Fruit fly (Drosophila melanogaster) whole organism, embryonic: ENCODE data around the gene CG15888.
A peak's percentile ranks its signal among the peaks of the same experiment; 100 is the strongest.

Experiments used
- CG11085 ChIP-seq: fragments of 200-800 bp; sonication (Bioruptor generic); IDR thresholded peaks from 2 replicates; pipeline ENCODE4 v1.3.6; 2022; ENCODE audit warnings: missing biosample characterization, missing genetic modification characterization
- CG12236 ChIP-seq: fragments of 200-800 bp; sonication (Bioruptor generic); optimal IDR thresholded peaks from 2 replicates; lab custom pipeline; 2016; ENCODE audit warnings: missing biosample characterization, missing genetic modification characterization
- CG13123 ChIP-seq: fragments of 200-800 bp; sonication (Bioruptor generic); optimal IDR thresholded peaks from 2 replicates; lab custom pipeline; 2016; ENCODE audit warnings: missing biosample characterization, missing genetic modification characterization
- CG15514 ChIP-seq: fragments of 200-800 bp; sonication (Bioruptor generic); optimal IDR thresholded peaks from 3 replicates; lab custom pipeline; 2017; ENCODE audit warnings: missing biosample characterization, missing genetic modification characterization, mild to moderate bottlenecking, moderate library complexity, missing genetic modification reagents
- CG18599 ChIP-seq: fragments of 200-800 bp; sonication (Bioruptor generic); optimal IDR thresholded peaks from 3 replicates; lab custom pipeline; 2017; ENCODE audit warnings: missing biosample characterization, missing genetic modification characterization, mild to moderate bottlenecking, moderate library complexity, missing genetic modification reagents
- CG2678 ChIP-seq: fragments of 200-800 bp; sonication (Bioruptor generic); optimal IDR thresholded peaks from 3 replicates; lab custom pipeline; 2019; ENCODE audit warnings: missing biosample characterization, mild to moderate bottlenecking, missing genetic modification characterization, moderate library complexity
- CG34376 ChIP-seq: fragments of 200-800 bp; sonication (Bioruptor generic); optimal IDR thresholded peaks from 2 replicates; lab custom pipeline; 2018; ENCODE audit warnings: missing biosample characterization, mild to moderate bottlenecking, missing genetic modification characterization
- CG4328 ChIP-seq: fragments of 200-800 bp; sonication (Bioruptor generic); optimal IDR thresholded peaks from 3 replicates; lab custom pipeline; 2017; ENCODE audit warnings: missing biosample characterization, missing genetic modification reagents, missing genetic modification characterization
- CG4617 ChIP-seq: fragments of 200-800 bp; sonication (Bioruptor generic); optimal IDR thresholded peaks from 3 replicates; lab custom pipeline; 2016; ENCODE audit warnings: missing biosample characterization, missing genetic modification characterization, borderline replicate concordance
- CG6272 ChIP-seq: fragments of 200-800 bp; sonication (Bioruptor generic); IDR thresholded peaks from 2 replicates; pipeline ENCODE4 v1.3.6; 2022; ENCODE audit warnings: missing biosample characterization, missing genetic modification characterization
- CG7271 ChIP-seq: fragments of 200-800 bp; sonication (Bioruptor generic); optimal IDR thresholded peaks from 2 replicates; lab custom pipeline; 2018; ENCODE audit warnings: missing biosample characterization, mild to moderate bottlenecking, missing genetic modification characterization, moderate library complexity
- CG8359 ChIP-seq: fragments of 200-800 bp; sonication (Bioruptor generic); optimal IDR thresholded peaks from 2 replicates; lab custom pipeline; 2017; ENCODE audit warnings: missing biosample characterization, mild to moderate bottlenecking, missing genetic modification characterization, borderline replicate concordance
- CG8388 ChIP-seq: fragments of 200-800 bp; sonication (Bioruptor generic); optimal IDR thresholded peaks from 2 replicates; lab custom pipeline; 2019; ENCODE audit warnings: missing biosample characterization, mild to moderate bottlenecking, missing genetic modification characterization, moderate library complexity
- Ets65A ChIP-seq: fragments of 200-800 bp; sonication (Bioruptor generic); peaks from one replicate; lab custom pipeline; 2016; ENCODE audit warnings: missing biosample characterization, missing genetic modification characterization
- GATAe ChIP-seq: fragments of 200-800 bp; sonication (Bioruptor generic); conservative IDR thresholded peaks from 2 replicates; pipeline ENCODE4 v1.3.6; 2022; ENCODE audit warnings: missing biosample characterization, missing genetic modification characterization
- Hey ChIP-seq: fragments of 200-800 bp; sonication (Bioruptor generic); optimal IDR thresholded peaks from 3 replicates; lab custom pipeline; 2018; ENCODE audit warnings: missing biosample characterization, mild to moderate bottlenecking, missing genetic modification characterization
- Hmr ChIP-seq: fragments of 200-800 bp; sonication (Bioruptor generic); optimal IDR thresholded peaks from 3 replicates; lab custom pipeline; 2017; ENCODE audit warnings: mild to moderate bottlenecking, missing biosample characterization, missing genetic modification reagents, missing genetic modification characterization
- Hr78 ChIP-seq, 2 experiments: fragments of 200-800 bp in 1 of 2; fragments of >200 bp in 1 of 2; sonication (Bioruptor generic) in 1 of 2; optimal IDR thresholded peaks; 2 replicates each; lab custom pipeline; 2017 to 2019; ENCODE audit warnings: missing biosample characterization in 2 of 2, missing genetic modification characterization in 2 of 2, mild to moderate bottlenecking in 1 of 2, moderate library complexity in 1 of 2
- Kr ChIP-seq: fragments of 200-800 bp; sonication (Bioruptor generic); optimal IDR thresholded peaks from 2 replicates; lab custom pipeline; 2017; ENCODE audit warnings: missing biosample characterization, mild to moderate bottlenecking, missing genetic modification characterization
- Max ChIP-seq: fragments of 200-800 bp; sonication (Bioruptor generic); optimal IDR thresholded peaks from 2 replicates; lab custom pipeline; 2016; ENCODE audit warnings: missing biosample characterization, mild to moderate bottlenecking, missing genetic modification characterization
- chn ChIP-seq: fragments of 200-800 bp; sonication (Bioruptor generic); optimal IDR thresholded peaks from 2 replicates; lab custom pipeline; 2016; ENCODE audit warnings: missing biosample characterization, missing genetic modification characterization
- exex ChIP-seq: fragments of 200-800 bp; sonication (Bioruptor generic); optimal IDR thresholded peaks from 4 replicates; lab custom pipeline; 2018; ENCODE audit warnings: missing biosample characterization, mild to moderate bottlenecking, missing genetic modification characterization, moderate library complexity
- grn ChIP-seq: fragments of 200-800 bp; sonication (Bioruptor generic); optimal IDR thresholded peaks from 3 replicates; lab custom pipeline; 2017; ENCODE audit warnings: missing biosample characterization, missing genetic modification characterization
- gro ChIP-seq: fragments of 200-800 bp; sonication (Bioruptor generic); optimal IDR thresholded peaks from 2 replicates; lab custom pipeline; 2016; ENCODE audit warnings: missing biosample characterization, missing genetic modification characterization
- gsb-n ChIP-seq: fragments of 200-800 bp; sonication (Bioruptor generic); optimal IDR thresholded peaks from 3 replicates; lab custom pipeline; 2018; ENCODE audit warnings: missing biosample characterization, mild to moderate bottlenecking, missing genetic modification characterization
- lab ChIP-seq: fragments of 200-800 bp; sonication (Bioruptor generic); optimal IDR thresholded peaks from 3 replicates; lab custom pipeline; 2017; ENCODE audit warnings: missing biosample characterization, missing genetic modification characterization, mild to moderate bottlenecking, moderate library complexity, missing genetic modification reagents
- mirr ChIP-seq: fragments of 200-800 bp; sonication (Bioruptor generic); optimal IDR thresholded peaks from 3 replicates; lab custom pipeline; 2018; ENCODE audit warnings: missing biosample characterization, mild to moderate bottlenecking, missing genetic modification characterization
- nerfin-1 ChIP-seq: fragments of 200-800 bp; sonication (Bioruptor generic); optimal IDR thresholded peaks from 3 replicates; lab custom pipeline; 2019; ENCODE audit warnings: missing biosample characterization, mild to moderate bottlenecking, missing genetic modification characterization, moderate library complexity
- peb ChIP-seq: fragments of 200-800 bp; sonication (Bioruptor generic); IDR thresholded peaks from 2 replicates; pipeline ENCODE4 v1.3.6; 2022; ENCODE audit warnings: missing biosample characterization, missing genetic modification characterization
- pnt ChIP-seq: fragments of 200-800 bp; sonication (Bioruptor generic); optimal IDR thresholded peaks from 3 replicates; lab custom pipeline; 2016; ENCODE audit warnings: missing biosample characterization, missing genetic modification characterization
- sd ChIP-seq: fragments of 200-800 bp; sonication (Bioruptor generic); optimal IDR thresholded peaks from 3 replicates; lab custom pipeline; 2018; ENCODE audit warnings: missing biosample characterization, mild to moderate bottlenecking, missing genetic modification characterization, moderate library complexity
- sr ChIP-seq: fragments of 200-800 bp; sonication (Bioruptor generic); IDR thresholded peaks from 3 replicates; pipeline ENCODE4 v1.3.6; 2022; ENCODE audit warnings: missing biosample characterization, missing genetic modification characterization
- sug ChIP-seq: fragments of 200-800 bp; optimal IDR thresholded peaks from 2 replicates; lab custom pipeline; 2019; ENCODE audit warnings: missing biosample characterization, mild to moderate bottlenecking, missing genetic modification characterization, moderate library complexity
- vnd ChIP-seq: fragments of 200-800 bp; sonication (Bioruptor generic); IDR thresholded peaks from 3 replicates; pipeline ENCODE4 v1.3.6; 2022; ENCODE audit warnings: missing biosample characterization, missing genetic modification characterization; ENCODE audit not compliant: partially characterized antibody
- zen2 ChIP-seq: fragments of 200-800 bp; sonication (Bioruptor generic); IDR thresholded peaks from 3 replicates; pipeline ENCODE4 v1.3.6; 2022; ENCODE audit warnings: missing biosample characterization, missing genetic modification characterization; ENCODE audit not compliant: partially characterized antibody
- zf30C ChIP-seq: fragments of 200-800 bp; sonication (Bioruptor generic); optimal IDR thresholded peaks from 3 replicates; lab custom pipeline; 2018; ENCODE audit warnings: missing biosample characterization, mild to moderate bottlenecking, missing genetic modification characterization

Gene CG15888

dm6 chr3R:13298114-13298818 is 11.9 kb upstream of the CG15888 start, which contains the start of gene CG8774:
CG8774 (plus strand) TSS chr3R:13298768.
- TF ChIP-seq exex (tag; lab: Kevin White, UChicago) = peak; percentile 69
- no peak for TF ChIP-seq nerfin-1 (tag; lab: Kevin White, UChicago)
- TF ChIP-seq gsb-n (tag; lab: Kevin White, UChicago) = no peak
- no peak for TF ChIP-seq vnd
- TF ChIP-seq sr = no peak
- TF ChIP-seq sug (tag; lab: Kevin White, UChicago) = peak; percentile 55
- TF ChIP-seq CG2678 (tag; lab: Kevin White, UChicago) = peak; percentile 30
- no peak for TF ChIP-seq CG18599
- no peak for TF ChIP-seq pnt (GFP tag; lab: Kevin White, UChicago)
- peak; percentile 57 for TF ChIP-seq Ets65A
- no peak for TF ChIP-seq Hr78 (GFP tag; optimal IDR thresholded peaks at IDR 0.05; lab: Kevin White, UChicago)
- no peak for TF ChIP-seq zen2 (GFP tag; lab: Robert Waterston, UW)

dm6 chr3R:13294461-13294860 is 8.1 kb upstream of the CG15888 start, which contains the start of gene CG8773:
CG8773 (plus strand) TSS chr3R:13294748.
- TF ChIP-seq CG13123 (GFP tag; lab: Kevin White, UChicago) (no peak), mirr (peak; percentile 57), sug (tag; lab: Kevin White, UChicago) (peak; percentile 76), Hmr (no peak), CG4328 (GFP tag; lab: Kevin White, UChicago) (no peak), CG15514 (no peak), GATAe (GFP tag; lab: Robert Waterston, UW) (peak; percentile 44; the same call in 1 of the 2 replicates), gro (GFP tag; lab: Kevin White, UChicago) (no peak), CG12236 (GFP tag; lab: Kevin White, UChicago) (no peak), CG7271 (tag; lab: Kevin White, UChicago) (no peak), grn (GFP tag; lab: Kevin White, UChicago) (peak; percentile 14), lab (peak; percentile 8), sd (peak; percentile 77), vnd (0 out of 3 replicates have a peak, but pooled peaks have one; percentile 41), chn (no peak), Hey (tag; lab: Kevin White, UChicago) (peak; percentile 51), Kr (GFP tag; lab: Kevin White, UChicago) (no peak), CG18599 (peak; percentile 21), CG4617 (GFP tag; lab: Kevin White, UChicago) (no peak), CG6272 (GFP tag; lab: Robert Waterston, UW) (no peak), zf30C (GFP tag; lab: Kevin White, UChicago) (no peak), Max (GFP tag; lab: Kevin White, UChicago) (no peak), CG34376 (GFP tag; lab: Kevin White, UChicago) (peak; percentile 66), CG8388 (GFP tag; lab: Kevin White, UChicago) (no peak), CG11085 (GFP tag; lab: Robert Waterston, UW) (no peak), CG8359 (no peak), peb (GFP tag; lab: Robert Waterston, UW) (no peak), exex (tag; lab: Kevin White, UChicago) (peak; percentile 90)
